Worm (Caenorhabditis elegans) whole organism, L3 larva: ENCODE data around the gene Y69H2.9.

Experiments used
- nhr-76 ChIP-seq: fragments of 150-350 bp; sonication (generic microtip); optimal IDR thresholded peaks from 5 replicates; lab custom pipeline; 2014; ENCODE audit warnings: missing biosample characterization, missing genetic modification characterization
- pqm-1 ChIP-seq: fragments of 150-350 bp; optimal IDR thresholded peaks from 2 replicates; lab custom pipeline; 2017; ENCODE audit warnings: missing biosample characterization, missing genetic modification characterization, inconsistent platforms
- unc-62 ChIP-seq: fragments of 150-350 bp; sonication (generic microtip); optimal IDR thresholded peaks from 4 replicates; lab custom pipeline; 2014; ENCODE audit warnings: missing biosample characterization, missing genetic modification reagents, missing genetic modification characterization

ce11 chrV:18719412-18719811 lies 18.1 kb downstream of the Y69H2.9 start:
- TF ChIP-seq nhr-76 (tag; lab: Kevin White, UChicago) (no peak), unc-62 (GFP tag; lab: Kevin White, UChicago) (no peak), pqm-1 (no peak)
